Fruit fly (Drosophila melanogaster): ENCODE measurements around the gene Obp19b.

The Obp19b gene

DNA sequence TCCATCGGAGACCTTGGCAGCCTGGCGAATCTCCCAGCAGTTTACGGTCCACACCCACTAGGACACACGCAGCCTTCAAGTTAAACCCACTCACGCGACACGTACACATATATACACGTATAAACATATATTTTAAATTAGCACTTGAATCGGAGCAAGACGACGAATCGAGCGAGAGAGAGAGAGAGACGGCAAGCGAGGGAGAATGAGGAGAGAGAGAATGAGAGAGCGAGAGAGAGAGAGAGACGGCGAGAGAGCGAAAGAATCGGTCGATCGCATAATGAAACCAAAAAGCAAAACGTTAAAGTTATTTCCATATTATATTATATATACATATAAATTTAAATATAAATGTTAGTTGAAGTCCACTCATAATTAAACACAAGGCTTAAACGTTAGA is 4.9 kb upstream of the Obp19b start:
- TF ChIP-seq GATAd (GFP tag; optimal IDR thresholded peaks at IDR 0.05) = no peak
- TF ChIP-seq jim (GFP tag; optimal IDR thresholded peaks at IDR 0.05) = no peak
- no peak for TF ChIP-seq Hr78 (GFP tag; optimal IDR thresholded peaks at IDR 0.05)
- TF ChIP-seq N (GFP tag; optimal IDR thresholded peaks at IDR 0.05) = no peak
- no peak for TF ChIP-seq dmrt93B (GFP tag; optimal IDR thresholded peaks at IDR 0.05)

dm6 chrX:20413481-20413880 is 3.1 kb upstream of the Obp19b start, which contains the start of gene CG15459:
Gene CG15459 (minus strand): TSS chrX:20413581.
- no peak for TF ChIP-seq brk (GFP tag; optimal IDR thresholded peaks at IDR 0.05)
- TF ChIP-seq rgr (GFP tag; optimal IDR thresholded peaks at IDR 0.05) = no peak
- no peak for TF ChIP-seq usp (GFP tag; optimal IDR thresholded peaks at IDR 0.05)
- TF ChIP-seq dmrt93B (GFP tag; optimal IDR thresholded peaks at IDR 0.05) = no peak
- no peak for TF ChIP-seq br (GFP tag; optimal IDR thresholded peaks at IDR 0.05)
- no peak for TF ChIP-seq jim (GFP tag; optimal IDR thresholded peaks at IDR 0.05)
- TF ChIP-seq Sp1 (GFP tag; optimal IDR thresholded peaks at IDR 0.05) = no peak
- no peak for TF ChIP-seq lola (GFP tag; optimal IDR thresholded peaks at IDR 0.05)
- no peak for TF ChIP-seq dsf (GFP tag; optimal IDR thresholded peaks at IDR 0.05; ENCODE audit: borderline replicate concordance)
- TF ChIP-seq foxo (GFP tag; optimal IDR thresholded peaks at IDR 0.05) = no peak
- no peak for TF ChIP-seq Rel (GFP tag; optimal IDR thresholded peaks at IDR 0.05)
- no peak for TF ChIP-seq Rel (tag; optimal IDR thresholded peaks at IDR 0.05)
- TF ChIP-seq tai (GFP tag; optimal IDR thresholded peaks at IDR 0.05) = no peak
- no peak for TF ChIP-seq Hr78 (GFP tag; optimal IDR thresholded peaks at IDR 0.05)
- TF ChIP-seq Dfd (GFP tag; optimal IDR thresholded peaks at IDR 0.05) = no peak
- no peak for TF ChIP-seq HLH106 (tag; optimal IDR thresholded peaks at IDR 0.05)

- TF ChIP-seq Sp1 (GFP tag; optimal IDR thresholded peaks at IDR 0.05) (no peak), ey (GFP tag; optimal IDR thresholded peaks at IDR 0.05) (no peak), woc (GFP tag; optimal IDR thresholded peaks at IDR 0.05) (no peak), OdsH (GFP tag; optimal IDR thresholded peaks at IDR 0.05) (no peak), Abd-B (GFP tag; optimal IDR thresholded peaks at IDR 0.05) (no peak), lola (GFP tag; optimal IDR thresholded peaks at IDR 0.05) (no peak), Vsx2 (GFP tag; optimal IDR thresholded peaks at IDR 0.05; ENCODE audit: partially characterized antibody) (no peak), dmrt93B (GFP tag; optimal IDR thresholded peaks at IDR 0.05) (no peak), Mio (GFP tag; optimal IDR thresholded peaks at IDR 0.05) (no peak)
Observed at dm6 chrX:20414099-20414498, 2.4 kb upstream of the Obp19b start, which contains the start of gene CG15458. Gene CG15458 (minus strand): TSS chrX:20414199.

DNA sequence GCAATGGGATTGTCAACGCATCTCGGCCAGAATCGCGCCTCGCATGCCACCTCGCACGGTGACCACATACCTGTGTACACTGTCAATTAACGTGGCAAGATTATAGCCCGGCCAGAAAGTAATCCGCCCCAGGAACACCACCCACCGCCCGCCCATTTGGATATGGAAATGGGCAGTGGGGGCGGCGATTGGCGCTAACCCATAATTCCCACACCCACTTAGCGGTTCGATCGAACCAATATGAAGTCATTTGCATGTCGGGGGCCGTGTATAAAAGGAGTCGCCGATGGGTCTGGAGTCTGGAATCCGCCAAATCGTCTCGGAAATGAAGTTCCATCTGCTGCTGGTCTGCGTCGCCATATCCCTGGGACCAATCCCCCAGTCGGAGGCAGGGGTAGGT is 1.1 kb upstream of the Obp19b start, which contains the start of gene Obp19a:
TSS of gene Obp19a (plus strand) at position 301 of the 400 bp plus-strand sequence.
- no peak for TF ChIP-seq Mio (GFP tag; optimal IDR thresholded peaks at IDR 0.05)
- no peak for TF ChIP-seq OdsH (GFP tag; optimal IDR thresholded peaks at IDR 0.05)
- TF ChIP-seq sage (GFP tag; optimal IDR thresholded peaks at IDR 0.05) = no peak
- TF ChIP-seq Vsx2 (GFP tag; optimal IDR thresholded peaks at IDR 0.05; ENCODE audit: partially characterized antibody) = no peak
- no peak for TF ChIP-seq sv (GFP tag; optimal IDR thresholded peaks at IDR 0.05)
- TF ChIP-seq br (GFP tag; optimal IDR thresholded peaks at IDR 0.05) = no peak
- no peak for TF ChIP-seq CG9705 (GFP tag; optimal IDR thresholded peaks at IDR 0.05)
- no peak for TF ChIP-seq woc (GFP tag; optimal IDR thresholded peaks at IDR 0.05)
- TF ChIP-seq rgr (GFP tag; optimal IDR thresholded peaks at IDR 0.05) = no peak
- no peak for TF ChIP-seq Hnf4 (GFP tag; optimal IDR thresholded peaks at IDR 0.05)
- no peak for TF ChIP-seq dsf (GFP tag; optimal IDR thresholded peaks at IDR 0.05; ENCODE audit: borderline replicate concordance)
- no peak for TF ChIP-seq Myc (optimal IDR thresholded peaks at IDR 0.05)
- TF ChIP-seq Jra (GFP tag; optimal IDR thresholded peaks at IDR 0.05) = no peak

DNA sequence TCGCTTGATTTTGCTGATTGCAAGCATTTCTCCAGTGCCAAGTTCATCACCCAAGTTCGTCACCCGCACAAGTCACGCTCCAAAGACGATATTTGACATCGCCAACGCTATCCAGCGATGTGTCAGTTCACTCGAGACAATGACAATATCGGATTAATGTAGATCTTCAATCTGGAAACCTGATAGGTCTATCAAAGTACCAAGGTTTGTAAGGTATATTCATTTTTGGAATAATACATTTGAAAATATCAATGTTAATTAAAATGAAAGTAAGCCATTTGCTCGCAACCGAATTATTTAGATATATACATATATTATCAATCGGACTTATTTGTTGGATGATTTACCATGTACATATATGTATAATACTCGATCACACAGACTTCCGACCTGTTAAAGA is 2.3 kb downstream of the Obp19b start, which contains the start of gene Obp19c:
TSS of gene Obp19c (minus strand) at position 101 of the 400 bp plus-strand sequence.
- no peak for TF ChIP-seq Mio (GFP tag; optimal IDR thresholded peaks at IDR 0.05)

DNA sequence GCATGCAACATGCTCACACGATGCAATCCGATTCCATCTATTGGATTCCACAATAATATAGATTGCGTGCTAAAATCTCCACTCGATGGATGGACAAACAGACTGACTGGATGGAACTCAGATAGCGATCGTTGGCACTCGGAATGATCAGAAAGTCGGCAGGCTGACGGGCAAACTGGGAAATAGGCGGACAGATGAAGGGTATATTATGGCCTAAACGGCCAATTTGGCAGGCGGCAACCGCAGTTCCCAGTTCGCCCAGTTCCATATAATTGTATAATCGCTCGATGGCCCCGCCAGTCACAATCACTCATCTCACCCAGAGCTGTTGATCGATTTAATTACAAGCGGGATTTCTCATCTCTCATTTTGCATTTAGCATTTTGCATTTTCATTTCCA is 2.8 kb downstream of the Obp19b start, which contains the start of gene Obp19d:
TSS of gene Obp19d (plus strand) at position 301 of the 400 bp plus-strand sequence.
- TF ChIP-seq rgr (GFP tag; optimal IDR thresholded peaks at IDR 0.05) (no peak), Hr83 (GFP tag; optimal IDR thresholded peaks at IDR 0.05; ENCODE audit: poor library complexity, severe bottlenecking) (no peak), GATAd (GFP tag; optimal IDR thresholded peaks at IDR 0.05) (no peak), Abd-B (GFP tag; optimal IDR thresholded peaks at IDR 0.05) (no peak), usp (GFP tag; optimal IDR thresholded peaks at IDR 0.05) (no peak)

All from whole organism, wandering third instar larva.